Worm (Caenorhabditis elegans) whole organism, L4 larva: ENCODE measurements around the gene clec-133.
A peak's percentile ranks its signal among the peaks of the same experiment; 100 is the strongest.
"Not testable (repeated sequence)": the region's sequence is repeated elsewhere in the genome, so short reads cannot be mapped to it uniquely, and the experiment has no call there.

ENCODE experiments used
- D1046.2 ChIP-seq: fragments of 200-800 bp; sonication (Bioruptor generic); IDR thresholded peaks from 2 replicates; pipeline ENCODE4 v1.3.6; 2022; ENCODE audit warnings: missing genetic modification characterization, missing compliant biosample characterization
- F26F4.8 ChIP-seq: fragments of 200-800 bp; sonication (Bioruptor generic); conservative IDR thresholded peaks from 2 replicates; pipeline ENCODE4 v1.3.6; 2022; ENCODE audit warnings: missing genetic modification characterization, missing compliant biosample characterization
- F44E2.7 ChIP-seq: fragments of 200-800 bp; sonication (Bioruptor generic); IDR thresholded peaks from 2 replicates; pipeline ENCODE4 v2.1.2; 2022; ENCODE audit warnings: missing genetic modification characterization, missing compliant biosample characterization
- F49E8.2 ChIP-seq: sonication (generic microtip); optimal IDR thresholded peaks from 2 replicates; lab custom pipeline; 2016; ENCODE audit warnings: missing compliant biosample characterization, mild to moderate bottlenecking, missing genetic modification characterization, borderline replicate concordance
- T26A8.4 ChIP-seq: fragments of 200-800 bp; sonication (Bioruptor generic); IDR thresholded peaks from 2 replicates; pipeline ENCODE4 v1.3.6; 2022; ENCODE audit warnings: missing genetic modification characterization, missing compliant biosample characterization
- Y105C5A.15 ChIP-seq: fragments of 200-800 bp; sonication (Bioruptor generic); IDR thresholded peaks from 2 replicates; pipeline ENCODE4 v1.3.6; 2022; ENCODE audit warnings: missing genetic modification characterization, missing compliant biosample characterization
- Y48G9A.11 ChIP-seq: fragments of 200-800 bp; sonication (Bioruptor generic); IDR thresholded peaks from 2 replicates; pipeline ENCODE4 v1.3.6; 2022; ENCODE audit warnings: missing genetic modification reagents, missing genetic modification characterization, missing compliant biosample characterization
- Y5F2A.4 ChIP-seq: fragments of 200-800 bp; sonication (Bioruptor generic); optimal IDR thresholded peaks from 2 replicates; lab custom pipeline; 2018; ENCODE audit warnings: mild to moderate bottlenecking, missing genetic modification characterization, missing compliant biosample characterization
- arid-1 ChIP-seq: fragments of 200-800 bp; sonication (Bioruptor generic); conservative IDR thresholded peaks from 2 replicates; pipeline ENCODE4 v1.3.6; 2022; ENCODE audit warnings: missing genetic modification reagents, missing genetic modification characterization, missing compliant biosample characterization
- ceh-44 ChIP-seq: fragments of 200-800 bp; sonication (Bioruptor generic); IDR thresholded peaks from 2 replicates; pipeline ENCODE4 v1.3.6; 2022; ENCODE audit warnings: missing genetic modification reagents, missing genetic modification characterization, missing compliant biosample characterization
- ctbp-1 ChIP-seq: fragments of 200-800 bp; sonication (Bioruptor generic); IDR thresholded peaks from 2 replicates; pipeline ENCODE4 v1.3.6; 2022; ENCODE audit warnings: missing genetic modification reagents, missing genetic modification characterization, missing compliant biosample characterization
- daf-16 ChIP-seq, 3 experiments: sonication (generic microtip); optimal IDR thresholded peaks; 2 replicates each; lab custom pipeline; 2016 to 2017; ENCODE audit warnings: missing genetic modification characterization in 3 of 3, missing genetic modification reagents in 3 of 3, mild to moderate bottlenecking in 2 of 3, missing compliant biosample characterization in 2 of 3, missing biosample characterization in 1 of 3, moderate library complexity in 1 of 3
- daf-19 ChIP-seq: fragments of 200-800 bp; sonication (Bioruptor generic); conservative IDR thresholded peaks from 2 replicates; pipeline ENCODE4 v1.3.6; 2022; ENCODE audit warnings: missing genetic modification characterization, missing compliant biosample characterization
- dmd-6 ChIP-seq: fragments of 200-800 bp; sonication (Bioruptor generic); IDR thresholded peaks from 2 replicates; pipeline ENCODE4 v1.3.6; 2022; ENCODE audit warnings: missing genetic modification reagents, missing genetic modification characterization, missing compliant biosample characterization
- dmd-8 ChIP-seq: fragments of 200-800 bp; sonication (Bioruptor generic); IDR thresholded peaks from 2 replicates; pipeline ENCODE4 v1.3.6; 2022; ENCODE audit warnings: missing genetic modification characterization, missing compliant biosample characterization
- dmd-9 ChIP-seq: fragments of 200-800 bp; sonication (Bioruptor generic); IDR thresholded peaks from 2 replicates; pipeline ENCODE4 v1.3.6; 2022; ENCODE audit warnings: missing genetic modification reagents, missing genetic modification characterization, missing compliant biosample characterization
- duxl-1 ChIP-seq: sonication (generic microtip); optimal IDR thresholded peaks from 2 replicates; lab custom pipeline; 2016; ENCODE audit warnings: mild to moderate bottlenecking, missing genetic modification characterization, moderate library complexity, missing compliant biosample characterization; ENCODE audit not compliant: poor library complexity
- egl-43 ChIP-seq: fragments of 200-800 bp; sonication (Bioruptor generic); IDR thresholded peaks from 2 replicates; pipeline ENCODE4 v1.3.6; 2022; ENCODE audit warnings: missing genetic modification reagents, missing genetic modification characterization, missing compliant biosample characterization
- fkh-10 ChIP-seq: fragments of 150-350 bp; optimal IDR thresholded peaks from 2 replicates; lab custom pipeline; 2014; ENCODE audit warnings: missing biosample characterization, missing genetic modification reagents, missing genetic modification characterization
- fos-1 ChIP-seq: fragments of 150-350 bp; optimal IDR thresholded peaks from 2 replicates; lab custom pipeline; 2014; ENCODE audit warnings: missing biosample characterization, missing genetic modification characterization
- hlh-11 ChIP-seq: fragments of 200-800 bp; sonication (Bioruptor generic); optimal IDR thresholded peaks from 2 replicates; lab custom pipeline; 2018; ENCODE audit warnings: mild to moderate bottlenecking, missing genetic modification characterization, missing compliant biosample characterization
- hmg-1.1 ChIP-seq: fragments of 200-800 bp; sonication (Bioruptor generic); IDR thresholded peaks from 2 replicates; pipeline ENCODE4 v1.3.6; 2022; ENCODE audit warnings: missing genetic modification reagents, missing genetic modification characterization, missing compliant biosample characterization
- lim-7 ChIP-seq: fragments of 200-800 bp; sonication (Bioruptor generic); IDR thresholded peaks from 2 replicates; pipeline ENCODE4 v1.3.6; 2022; ENCODE audit warnings: missing genetic modification characterization, missing compliant biosample characterization
- lin-1 ChIP-seq: fragments of 200-800 bp; sonication (Bioruptor generic); IDR thresholded peaks from 2 replicates; pipeline ENCODE4 v1.3.6; 2022; ENCODE audit warnings: missing genetic modification reagents, missing genetic modification characterization, missing compliant biosample characterization
- lin-13 ChIP-seq: fragments of 150-350 bp; optimal IDR thresholded peaks from 2 replicates; lab custom pipeline; 2014; ENCODE audit warnings: missing biosample characterization, missing genetic modification reagents, missing genetic modification characterization
- madf-5 ChIP-seq, 2 experiments: fragments of 200-800 bp; sonication (Bioruptor generic); IDR thresholded peaks; 2 replicates each; pipeline ENCODE4 v1.3.6; 2022; ENCODE audit warnings: missing compliant biosample characterization in 2 of 2, missing genetic modification characterization in 2 of 2
- madf-9 ChIP-seq: fragments of 200-800 bp; sonication (Bioruptor generic); conservative IDR thresholded peaks from 2 replicates; pipeline ENCODE4 v1.3.6; 2022; ENCODE audit warnings: missing genetic modification reagents, missing genetic modification characterization, missing compliant biosample characterization
- mdt-29 ChIP-seq: fragments of 200-800 bp; sonication (Bioruptor generic); IDR thresholded peaks from 2 replicates; pipeline ENCODE4 v1.3.6; 2022; ENCODE audit warnings: missing genetic modification reagents, missing genetic modification characterization, missing compliant biosample characterization
- mes-2 ChIP-seq: sonication (generic microtip); optimal IDR thresholded peaks from 2 replicates; lab custom pipeline; 2016; ENCODE audit warnings: missing genotype, mild to moderate bottlenecking, missing genetic modification characterization, missing compliant biosample characterization; ENCODE audit not compliant: poor library complexity, severe bottlenecking
- mxl-3 ChIP-seq: fragments of 200-800 bp; sonication (Bioruptor generic); optimal IDR thresholded peaks from 2 replicates; lab custom pipeline; 2018; ENCODE audit warnings: mild to moderate bottlenecking, missing genetic modification characterization, missing compliant biosample characterization
- nhr-41 ChIP-seq: fragments of 200-800 bp; sonication (Bioruptor generic); IDR thresholded peaks from 2 replicates; pipeline ENCODE4 v1.3.6; 2022; ENCODE audit warnings: missing genetic modification reagents, missing genetic modification characterization, missing compliant biosample characterization
- nhr-48 ChIP-seq: sonication (generic microtip); optimal IDR thresholded peaks from 2 replicates; lab custom pipeline; 2016; ENCODE audit warnings: mild to moderate bottlenecking, missing genetic modification characterization, missing compliant biosample characterization
- nhr-77 ChIP-seq: fragments of 150-350 bp; optimal IDR thresholded peaks from 2 replicates; lab custom pipeline; 2014; ENCODE audit warnings: missing biosample characterization, missing genetic modification characterization
- php-3 ChIP-seq: fragments of 200-800 bp; sonication (Bioruptor generic); IDR thresholded peaks from 2 replicates; pipeline ENCODE4 v1.3.6; 2022; ENCODE audit warnings: missing genetic modification reagents, missing genetic modification characterization, missing compliant biosample characterization
- saeg-2 ChIP-seq: fragments of 200-800 bp; sonication (Bioruptor generic); IDR thresholded peaks from 2 replicates; pipeline ENCODE4 v1.3.6; 2022; ENCODE audit warnings: missing genetic modification reagents, missing genetic modification characterization, missing compliant biosample characterization
- snpc-1.2 ChIP-seq: fragments of 200-800 bp; sonication (Bioruptor generic); IDR thresholded peaks from 2 replicates; pipeline ENCODE4 v1.3.6; 2022; ENCODE audit warnings: missing genetic modification reagents, missing genetic modification characterization, missing compliant biosample characterization
- spr-1 ChIP-seq: sonication (generic microtip); optimal IDR thresholded peaks from 2 replicates; lab custom pipeline; 2016; ENCODE audit warnings: mild to moderate bottlenecking, missing genetic modification characterization, missing compliant biosample characterization
- spr-3 ChIP-seq: fragments of 200-800 bp; sonication (Bioruptor generic); optimal IDR thresholded peaks from 2 replicates; lab custom pipeline; 2018; ENCODE audit warnings: mild to moderate bottlenecking, missing genetic modification characterization, missing compliant biosample characterization
- tra-1 ChIP-seq: fragments of 200-800 bp; sonication (Bioruptor generic); IDR thresholded peaks from 2 replicates; pipeline ENCODE4 v1.3.6; 2022; ENCODE audit warnings: missing genetic modification reagents, missing genetic modification characterization, missing compliant biosample characterization
- unc-130 ChIP-seq: sonication (generic microtip); optimal IDR thresholded peaks from 2 replicates; lab custom pipeline; 2016; ENCODE audit warnings: missing genetic modification reagents, missing genetic modification characterization, missing compliant biosample characterization
- unc-62 ChIP-seq, 3 experiments: fragments of 150-350 bp in 1 of 3; sonication (generic microtip); optimal IDR thresholded peaks in 2 of 3; peaks in 1 of 3; 1 replicate in 1 of 3; 2 replicates in 2 of 3; lab custom pipeline; 2014 to 2017; ENCODE audit warnings: missing biosample characterization in 3 of 3, missing genetic modification characterization in 3 of 3, missing genetic modification reagents in 3 of 3, missing genotype in 1 of 3
- vab-7 ChIP-seq: fragments of 200-800 bp; sonication (Bioruptor generic); IDR thresholded peaks from 2 replicates; pipeline ENCODE4 v1.3.6; 2022; ENCODE audit warnings: missing genetic modification reagents, missing genetic modification characterization, missing compliant biosample characterization
- zfp-3 ChIP-seq: fragments of 200-800 bp; sonication (Bioruptor generic); conservative IDR thresholded peaks from 2 replicates; pipeline ENCODE4 v1.3.6; 2022; ENCODE audit warnings: missing genetic modification reagents, missing genetic modification characterization, missing compliant biosample characterization
- zip-11 ChIP-seq: fragments of 200-800 bp; sonication (Bioruptor generic); IDR thresholded peaks from 2 replicates; pipeline ENCODE4 v1.3.6; 2022; ENCODE audit warnings: missing genetic modification characterization, missing compliant biosample characterization

clec-133 gene

ce11 chrII:3567066-3567465 lies 11.2 kb upstream of the clec-133 start:
- no peak for TF ChIP-seq fos-1
- peak in 1 of 2 experiments; percentile 91 for TF ChIP-seq unc-62 (GFP tag; optimal IDR thresholded peaks at IDR 0.05 in 1 of 2; lab: Kevin White, UChicago)
- TF ChIP-seq unc-62 (tag; optimal IDR thresholded peaks at IDR 0.05; lab: Kevin White, UChicago) = no peak
- TF ChIP-seq fkh-10 (GFP tag; lab: Kevin White, UChicago) = no peak

ce11 chrII:3567576-3567975 lies 10.6 kb upstream of the clec-133 start:
- TF ChIP-seq arid-1 (GFP tag; lab: Robert Waterston, UW) (peak; percentile 79), madf-5 (GFP tag; IDR thresholded peaks at IDR 0.05; lab: Robert Waterston, UW) (peak; percentile 20 to 83; a peak in 2 of 4 replicates), unc-62 (GFP tag; optimal IDR thresholded peaks at IDR 0.05 in 1 of 2; lab: Kevin White, UChicago) (peak in 1 of 2 experiments; percentile 66), madf-9 (peak; percentile 35; the same call in 1 of the 2 replicates), T26A8.4 (GFP tag; lab: Robert Waterston, UW) (peak; percentile 67), lim-7 (GFP tag; lab: Robert Waterston, UW) (peak; percentile 87), zfp-3 (GFP tag; lab: Robert Waterston, UW) (peak; percentile 77), unc-130 (GFP tag; lab: Kevin White, UChicago) (peak; percentile 57), mxl-3 (peak; percentile 16), hlh-11 (tag; lab: Kevin White, UChicago) (peak; percentile 46), F44E2.7 (GFP tag; lab: Robert Waterston, UW) (0 out of 2 replicates have a peak, but pooled peaks have one; percentile 69), tra-1 (GFP tag; lab: Robert Waterston, UW) (peak; percentile 54; the same call in 1 of the 2 replicates), zip-11 (GFP tag; lab: Robert Waterston, UW) (0 out of 2 replicates have a peak, but pooled peaks have one; percentile 49), spr-3 (peak; percentile 19), saeg-2 (GFP tag; lab: Robert Waterston, UW) (peak; percentile 73; the same call in 1 of the 2 replicates), daf-19 (GFP tag; lab: Robert Waterston, UW) (peak; percentile 83), dmd-9 (peak; percentile 56; the same call in 1 of the 2 replicates), F49E8.2 (tag; lab: Kevin White, UChicago) (peak; percentile 21), spr-1 (tag; lab: Kevin White, UChicago) (peak; percentile 65), F26F4.8 (GFP tag; lab: Robert Waterston, UW) (peak; percentile 74), dmd-6 (GFP tag; lab: Robert Waterston, UW) (peak; percentile 59), D1046.2 (0 out of 2 replicates have a peak, but pooled peaks have one; percentile 80), lin-13 (GFP tag; lab: Kevin White, UChicago) (peak; percentile 55), ceh-44 (peak; percentile 55; the same call in 1 of the 2 replicates), daf-16 (GFP tag; optimal IDR thresholded peaks at IDR 0.05; lab: Kevin White, UChicago) (peak; percentile 29 to 86), daf-16 (tag; optimal IDR thresholded peaks at IDR 0.05; lab: Kevin White, UChicago) (peak; percentile 77), Y48G9A.11 (GFP tag; lab: Robert Waterston, UW) (peak; percentile 67; the same call in 1 of the 2 replicates), duxl-1 (tag; lab: Kevin White, UChicago) (peak; percentile 86), mdt-29 (GFP tag; lab: Robert Waterston, UW) (peak; percentile 77), dmd-8 (GFP tag; lab: Robert Waterston, UW) (peak; percentile 88), snpc-1.2 (GFP tag; lab: Robert Waterston, UW) (peak; percentile 86), nhr-77 (tag; lab: Kevin White, UChicago) (peak; percentile 4), hmg-1.1 (peak; percentile 59), mes-2 (tag; lab: Kevin White, UChicago) (peak; percentile 58), Y5F2A.4 (peak; percentile 52), php-3 (GFP tag; lab: Robert Waterston, UW) (0 out of 2 replicates have a peak, but pooled peaks have one; percentile 29), nhr-48 (tag; lab: Kevin White, UChicago) (peak; percentile 55), lin-1 (0 out of 2 replicates have a peak, but pooled peaks have one; percentile 43), Y105C5A.15 (GFP tag; lab: Robert Waterston, UW) (peak; percentile 82), ctbp-1 (GFP tag; lab: Robert Waterston, UW) (peak; percentile 72; the same call in 1 of the 2 replicates), nhr-41 (GFP tag; lab: Robert Waterston, UW) (peak; percentile 59; the same call in 1 of the 2 replicates), vab-7 (peak; percentile 84), egl-43 (GFP tag; lab: Robert Waterston, UW) (peak; percentile 94)
- TF ChIP-seq unc-62 (tag; optimal IDR thresholded peaks at IDR 0.05; lab: Kevin White, UChicago) = not testable (repeated sequence)
